1 fruit fly cellular context compared by ENCODE assay signal in genomic region chr3R:9869954-9870353, dm6.
TF ChIP-seq lines count a peak whose summit lies in the region.

No protein-coding gene starts in this region.

TF ChIP-seq in whole organism, embryonic, 481 proteins besides CTCF, POLR2A, EP300 and RAD21 (continued from another document):
- 0 out of 2 replicates have a peak, but pooled peaks have one; percentile 21 for TF ChIP-seq sob (GFP tag; IDR thresholded peaks at IDR 0.05; lab: Robert Waterston, UW)
- TF ChIP-seq trh (GFP tag; optimal IDR thresholded peaks at IDR 0.05; lab: Kevin White, UChicago): no peak
- TF ChIP-seq caup (GFP tag; optimal IDR thresholded peaks at IDR 0.05; lab: Kevin White, UChicago; ENCODE audit: severe bottlenecking): no peak
- TF ChIP-seq CG7372 (GFP tag; IDR thresholded peaks at IDR 0.05; lab: Robert Waterston, UW): no peak
- no peak for TF ChIP-seq CG43689 (GFP tag; IDR thresholded peaks at IDR 0.05; lab: Robert Waterston, UW)
- no peak for TF ChIP-seq ro (GFP tag; IDR thresholded peaks at IDR 0.05; lab: Robert Waterston, UW)
- peak; percentile 52 for TF ChIP-seq Sox102F (GFP tag; optimal IDR thresholded peaks at IDR 0.05; lab: Kevin White, UChicago)
- peak; percentile 57 for TF ChIP-seq trem (tag; optimal IDR thresholded peaks at IDR 0.05; lab: Kevin White, UChicago)
- TF ChIP-seq sim (GFP tag; IDR thresholded peaks at IDR 0.05; lab: Robert Waterston, UW): peak; percentile 73
- TF ChIP-seq BtbVII (GFP tag; optimal IDR thresholded peaks at IDR 0.05; lab: Kevin White, UChicago): no peak
- no peak for TF ChIP-seq emc (GFP tag; optimal IDR thresholded peaks at IDR 0.05; lab: Kevin White, UChicago)
- peak; percentile 25 for TF ChIP-seq CG9437 (GFP tag; optimal IDR thresholded peaks at IDR 0.05; lab: Kevin White, UChicago)
- no peak for TF ChIP-seq Ets97D (GFP tag; optimal IDR thresholded peaks at IDR 0.05; lab: Kevin White, UChicago)
- no peak for TF ChIP-seq pum (GFP tag; optimal IDR thresholded peaks at IDR 0.05; lab: Kevin White, UChicago)
- TF ChIP-seq CG8765 (GFP tag; IDR thresholded peaks at IDR 0.05; lab: Robert Waterston, UW): no peak
- TF ChIP-seq MBD-R2 (GFP tag; IDR thresholded peaks at IDR 0.05; lab: Robert Waterston, UW): no peak
- TF ChIP-seq Mad (GFP tag; optimal IDR thresholded peaks at IDR 0.05; lab: Kevin White, UChicago): no peak
- peak; percentile 65 for TF ChIP-seq odd (GFP tag; optimal IDR thresholded peaks at IDR 0.05; lab: Kevin White, UChicago)
- TF ChIP-seq slou (GFP tag; optimal IDR thresholded peaks at IDR 0.05; lab: Kevin White, UChicago): no peak
- TF ChIP-seq Dref (GFP tag; IDR thresholded peaks at IDR 0.05; lab: Robert Waterston, UW): no peak
- TF ChIP-seq CG2116 (GFP tag; optimal IDR thresholded peaks at IDR 0.05; lab: Kevin White, UChicago): peak; percentile 48
- TF ChIP-seq kay (GFP tag; optimal IDR thresholded peaks at IDR 0.05; lab: Kevin White, UChicago): peak; percentile 32
- TF ChIP-seq CG4282 (GFP tag; optimal IDR thresholded peaks at IDR 0.05; lab: Kevin White, UChicago): no peak
- TF ChIP-seq Nf-YB (GFP tag; optimal IDR thresholded peaks at IDR 0.05; lab: Kevin White, UChicago): peak; percentile 54
- no peak for TF ChIP-seq D19B (GFP tag; optimal IDR thresholded peaks at IDR 0.05; lab: Kevin White, UChicago)
- no peak for TF ChIP-seq CG14667 (GFP tag; IDR thresholded peaks at IDR 0.05; lab: Robert Waterston, UW)
- no peak for TF ChIP-seq bbx (GFP tag; IDR thresholded peaks at IDR 0.05; lab: Robert Waterston, UW; ENCODE audit: partially characterized antibody)
- no peak for TF ChIP-seq sqz (GFP tag; optimal IDR thresholded peaks at IDR 0.05; lab: Kevin White, UChicago)
- peak; percentile 32 for TF ChIP-seq CG10543 (GFP tag; optimal IDR thresholded peaks at IDR 0.05; lab: Kevin White, UChicago)
- peak; percentile 20 for TF ChIP-seq CG1647 (GFP tag; optimal IDR thresholded peaks at IDR 0.05; lab: Kevin White, UChicago)
- TF ChIP-seq pho (GFP tag; optimal IDR thresholded peaks at IDR 0.05; lab: Kevin White, UChicago): no peak
- peak; percentile 69 for TF ChIP-seq CG15601 (tag; optimal IDR thresholded peaks at IDR 0.05; lab: Kevin White, UChicago)
- TF ChIP-seq Rx (GFP tag; IDR thresholded peaks at IDR 0.05; lab: Robert Waterston, UW): no peak
- TF ChIP-seq CG5953 (GFP tag; IDR thresholded peaks at IDR 0.05; lab: Robert Waterston, UW): 0 out of 2 replicates have a peak, but pooled peaks have one; percentile 25
- no peak for TF ChIP-seq CG10462 (GFP tag; optimal IDR thresholded peaks at IDR 0.05; lab: Kevin White, UChicago)
